Worm (Caenorhabditis elegans): ENCODE results near the gene W07G4.5.

- TF ChIP-seq W03F9.2 (tag; optimal IDR thresholded peaks at IDR 0.05): no peak
- TF ChIP-seq him-1 (tag; optimal IDR thresholded peaks at IDR 0.05): no peak
Observed at ce11 chrV:13026631-13027299, 21.0 kb upstream of the W07G4.5 start.
